Worm (Caenorhabditis elegans) whole organism, young adult: Measurements from ENCODE around the gene C40H1.3.

Experiments used
- F10E7.11 ChIP-seq: sonication (generic microtip); optimal IDR thresholded peaks from 2 replicates; lab custom pipeline; 2017; ENCODE audit warnings: mild to moderate bottlenecking, missing genetic modification characterization, moderate library complexity, missing compliant biosample characterization
- F37B4.10 ChIP-seq: fragments of 200-800 bp; sonication (Bioruptor generic); IDR thresholded peaks from 2 replicates; pipeline ENCODE4 v1.3.6; 2022; ENCODE audit warnings: missing genetic modification characterization, missing compliant biosample characterization
- K12H6.12 ChIP-seq: fragments of 200-800 bp; sonication (Bioruptor generic); optimal IDR thresholded peaks from 2 replicates; lab custom pipeline; 2018; ENCODE audit warnings: mild to moderate bottlenecking, missing genetic modification characterization, missing compliant biosample characterization
- ama-1 ChIP-seq, 3 experiments: fragments of 150-350 bp in 1 of 3; sonication (generic microtip) in 2 of 3; optimal IDR thresholded peaks; 2 replicates each; lab custom pipeline; 2014 to 2018; ENCODE audit warnings: missing biosample characterization in 2 of 3, missing genetic modification characterization in 2 of 3, missing genetic modification reagents in 2 of 3
- gei-17 ChIP-seq: fragments of 200-800 bp; sonication (Bioruptor generic); optimal IDR thresholded peaks from 2 replicates; lab custom pipeline; 2018; ENCODE audit warnings: mild to moderate bottlenecking, missing genetic modification characterization, missing compliant biosample characterization
- mcd-1 ChIP-seq: fragments of 200-800 bp; sonication (Bioruptor generic); IDR thresholded peaks from 2 replicates; pipeline ENCODE4 v1.3.6; 2022; ENCODE audit warnings: missing genetic modification reagents, missing genetic modification characterization, missing compliant biosample characterization
- pha-4 ChIP-seq: fragments of 150-350 bp; sonication (generic microtip); optimal IDR thresholded peaks from 2 replicates; lab custom pipeline; 2014; ENCODE audit warnings: missing biosample characterization, missing genetic modification reagents, missing genetic modification characterization
- rec-8 ChIP-seq, 2 experiments: sonication (generic microtip); optimal IDR thresholded peaks; 2 replicates each; lab custom pipeline; 2016; ENCODE audit warnings: mild to moderate bottlenecking in 2 of 2, missing genetic modification characterization in 2 of 2, missing genetic modification reagents in 2 of 2, missing genotype in 2 of 2, missing biosample characterization in 1 of 2, missing compliant biosample characterization in 1 of 2, moderate library complexity in 1 of 2
- snpc-3.4 ChIP-seq: sonication (generic microtip); optimal IDR thresholded peaks from 2 replicates; lab custom pipeline; 2017; ENCODE audit warnings: missing genetic modification characterization, mild to moderate bottlenecking, missing compliant biosample characterization, antibody characterized with exemption, moderate library complexity, missing genotype, missing genetic modification reagents
- tlf-1 ChIP-seq: fragments of 200-800 bp; sonication (Bioruptor generic); optimal IDR thresholded peaks from 2 replicates; lab custom pipeline; 2018; ENCODE audit warnings: mild to moderate bottlenecking, missing genetic modification characterization, missing compliant biosample characterization
- unc-130 ChIP-seq: sonication (generic microtip); optimal IDR thresholded peaks from 2 replicates; lab custom pipeline; 2016; ENCODE audit warnings: missing genetic modification reagents, missing genetic modification characterization, missing compliant biosample characterization

ce11 chrIII:9299919-9300318 lies 29.2 kb downstream of the C40H1.3 start, which contains the start of gene K01B6.3:
- no peak for TF ChIP-seq snpc-3.4 (tag; lab: Kevin White, UChicago)
- TF ChIP-seq mcd-1 (GFP tag; lab: Robert Waterston, UW), result no peak
- no peak for TF ChIP-seq K12H6.12
- TF ChIP-seq unc-130 (GFP tag; lab: Kevin White, UChicago), result no peak
- no peak for TF ChIP-seq F37B4.10 (GFP tag; lab: Robert Waterston, UW)
- TF ChIP-seq ama-1 (optimal IDR thresholded peaks at IDR 0.05; lab: Kevin White, UChicago), result no peak
- TF ChIP-seq ama-1 (GFP tag; optimal IDR thresholded peaks at IDR 0.05; lab: Kevin White, UChicago), result no peak
- TF ChIP-seq gei-17 (GFP tag; lab: Kevin White, UChicago), result no peak
- TF ChIP-seq tlf-1 (GFP tag; lab: Kevin White, UChicago), result no peak
- TF ChIP-seq rec-8 (tag; optimal IDR thresholded peaks at IDR 0.05; lab: Kevin White, UChicago), result no peak
- no peak for TF ChIP-seq F10E7.11 (tag; lab: Kevin White, UChicago)
- no peak for TF ChIP-seq pha-4 (tag; lab: Kevin White, UChicago)
